Fruit fly (Drosophila melanogaster): ENCODE measurements around the gene Edem1.

Gene Edem1

dm6 chrX:1901605-1902136 lies 7.0 kb downstream of the Edem1 start, which contains the start of gene Ldaf1 (continued):
- TF ChIP-seq MESR4 (GFP tag; optimal IDR thresholded peaks at IDR 0.05) (peak; percentile 20), E2f2 (GFP tag; IDR thresholded peaks at IDR 0.05) (peak; percentile 71), CG17186 (GFP tag; optimal IDR thresholded peaks at IDR 0.05) (no peak), CG43689 (GFP tag; IDR thresholded peaks at IDR 0.05) (no peak), Rx (GFP tag; IDR thresholded peaks at IDR 0.05) (no peak), PHDP (tag; optimal IDR thresholded peaks at IDR 0.05) (no peak), CG8924 (tag; optimal IDR thresholded peaks at IDR 0.05) (peak; percentile 2), pan (optimal IDR thresholded peaks at IDR 0.05) (no peak), pan (GFP tag; optimal IDR thresholded peaks at IDR 0.05 in 1 of 2, IDR thresholded peaks at IDR 0.05 in 1 of 2) (no peak), ewg (GFP tag; optimal IDR thresholded peaks at IDR 0.05) (no peak), pzg (GFP tag; optimal IDR thresholded peaks at IDR 0.05) (peak; percentile 33), CG10321 (GFP tag; IDR thresholded peaks at IDR 0.05) (no peak), C15 (GFP tag; IDR thresholded peaks at IDR 0.05) (no peak), CG8359 (GFP tag; optimal IDR thresholded peaks at IDR 0.05; ENCODE audit: borderline replicate concordance) (no peak), dm (GFP tag; optimal IDR thresholded peaks at IDR 0.05) (no peak), br (optimal IDR thresholded peaks at IDR 0.05) (no peak), zen (tag; optimal IDR thresholded peaks at IDR 0.05) (peak; percentile 6), phol (tag; optimal IDR thresholded peaks at IDR 0.05) (peak; percentile 5), CG15514 (GFP tag; optimal IDR thresholded peaks at IDR 0.05) (peak; percentile 69), Hr51 (GFP tag; optimal IDR thresholded peaks at IDR 0.05) (no peak), CG13287 (GFP tag; IDR thresholded peaks at IDR 0.05; ENCODE audit: partially characterized antibody) (peak; percentile 23; the same call in 1 of the 2 replicates), prd (optimal IDR thresholded peaks at IDR 0.05) (no peak), prd (GFP tag; IDR thresholded peaks at IDR 0.05) (no peak), Awh (GFP tag; IDR thresholded peaks at IDR 0.05) (no peak), cg (GFP tag; optimal IDR thresholded peaks at IDR 0.05) (no peak), sima (GFP tag; optimal IDR thresholded peaks at IDR 0.05) (no peak), YL-1 (GFP tag; optimal IDR thresholded peaks at IDR 0.05) (peak; percentile 4), CG11247 (GFP tag; IDR thresholded peaks at IDR 0.05) (no peak), CG10274 (GFP tag; optimal IDR thresholded peaks at IDR 0.05) (no peak), CG3726 (GFP tag; IDR thresholded peaks at IDR 0.05) (no peak), CG12659 (GFP tag; optimal IDR thresholded peaks at IDR 0.05) (peak; percentile 28), hbn (GFP tag; IDR thresholded peaks at IDR 0.05; ENCODE audit: partially characterized antibody) (no peak), CG10565 (GFP tag; optimal IDR thresholded peaks at IDR 0.05) (no peak), mirr (GFP tag; optimal IDR thresholded peaks at IDR 0.05) (no peak), Gug (GFP tag; IDR thresholded peaks at IDR 0.05) (no peak), repo (GFP tag; optimal IDR thresholded peaks at IDR 0.05) (no peak), CG15479 (GFP tag; optimal IDR thresholded peaks at IDR 0.05) (no peak), Ada2b (GFP tag; IDR thresholded peaks at IDR 0.05) (no peak), esg (GFP tag; conservative IDR thresholded peaks at IDR 0.05) (no peak), slp2 (GFP tag; optimal IDR thresholded peaks at IDR 0.05) (no peak), CG13424 (tag; optimal IDR thresholded peaks at IDR 0.05) (peak; percentile 5), Mes4 (GFP tag; optimal IDR thresholded peaks at IDR 0.05) (no peak), stwl (tag; optimal IDR thresholded peaks at IDR 0.05) (peak; percentile 40), CG17361 (GFP tag; IDR thresholded peaks at IDR 0.05) (no peak), NC2β (GFP tag; optimal IDR thresholded peaks at IDR 0.05) (no peak), CG14050 (GFP tag; IDR thresholded peaks at IDR 0.05) (no peak), az2 (GFP tag; optimal IDR thresholded peaks at IDR 0.05) (no peak), Abd-B (GFP tag; optimal IDR thresholded peaks at IDR 0.05) (no peak), CG3281 (GFP tag; optimal IDR thresholded peaks at IDR 0.05) (peak; percentile 20), Bgb (GFP tag; IDR thresholded peaks at IDR 0.05; ENCODE audit: partially characterized antibody) (no peak), CkIIα-i1 (GFP tag; IDR thresholded peaks at IDR 0.05) (no peak)
